Worm (Caenorhabditis elegans) whole organism, young adult: ENCODE measurements around the gene T02E9.6.

Experiments used
- aptf-3 ChIP-seq: fragments of 200-800 bp; sonication (Bioruptor generic); IDR thresholded peaks from 2 replicates; pipeline ENCODE4 v1.3.6; 2022; ENCODE audit warnings: missing genetic modification characterization, missing compliant biosample characterization
- mcd-1 ChIP-seq: fragments of 200-800 bp; sonication (Bioruptor generic); IDR thresholded peaks from 2 replicates; pipeline ENCODE4 v1.3.6; 2022; ENCODE audit warnings: missing genetic modification reagents, missing genetic modification characterization, missing compliant biosample characterization
- nfya-1 ChIP-seq: sonication (generic microtip); optimal IDR thresholded peaks from 2 replicates; lab custom pipeline; 2017; ENCODE audit warnings: antibody characterized with exemption, missing compliant biosample characterization, missing genetic modification characterization, borderline replicate concordance; ENCODE audit not compliant: insufficient read depth
- nhr-27 ChIP-seq: fragments of 200-800 bp; sonication (Bioruptor generic); optimal IDR thresholded peaks from 2 replicates; lab custom pipeline; 2018; ENCODE audit warnings: mild to moderate bottlenecking, missing genetic modification characterization, moderate library complexity, missing compliant biosample characterization

- TF ChIP-seq mcd-1 (GFP tag; lab: Robert Waterston, UW) (no peak), nfya-1 (no peak), nhr-27 (no peak), aptf-3 (GFP tag; lab: Robert Waterston, UW) (no peak)
These were observed 41.4 kb downstream of the T02E9.6 start for ce11 chrV:11292682-11293081.
